Fruit fly (Drosophila melanogaster) whole organism, wandering third instar larva: ENCODE data around the gene CG10584.

Experiments
- Abd-B ChIP-seq: fragments of >200 bp; optimal IDR thresholded peaks from 2 replicates; lab custom pipeline; 2017; ENCODE audit warnings: missing biosample characterization, missing genetic modification characterization
- CG9705 ChIP-seq: fragments of 200-800 bp; sonication (Bioruptor generic); optimal IDR thresholded peaks from 2 replicates; lab custom pipeline; 2018; ENCODE audit warnings: missing biosample characterization, mild to moderate bottlenecking, missing genetic modification characterization
- CrebA ChIP-seq: fragments of 200-800 bp; sonication (Bioruptor generic); optimal IDR thresholded peaks from 2 replicates; lab custom pipeline; 2016; ENCODE audit warnings: missing biosample characterization, mild to moderate bottlenecking, missing genetic modification characterization, borderline replicate concordance
- Dfd ChIP-seq: fragments of >200 bp; optimal IDR thresholded peaks from 2 replicates; lab custom pipeline; 2017; ENCODE audit warnings: missing biosample characterization, missing genetic modification characterization
- Dif ChIP-seq: fragments of 200-275, 200-300 bp; sonication (Bioruptor generic); optimal IDR thresholded peaks from 2 replicates; lab custom pipeline; 2018; ENCODE audit warnings: missing biosample characterization, missing genetic modification characterization; ENCODE audit not compliant: partially characterized antibody
- GATAd ChIP-seq: sonication (Bioruptor generic); optimal IDR thresholded peaks from 2 replicates; lab custom pipeline; 2016; ENCODE audit warnings: missing biosample characterization, missing genetic modification characterization
- Hr78 ChIP-seq: fragments of >200 bp; optimal IDR thresholded peaks from 2 replicates; lab custom pipeline; 2017; ENCODE audit warnings: missing biosample characterization, missing genetic modification characterization
- Hr83 ChIP-seq: fragments of 200-300 bp; sonication (Bioruptor generic); optimal IDR thresholded peaks from 2 replicates; lab custom pipeline; 2016; ENCODE audit warnings: missing biosample characterization, mild to moderate bottlenecking, missing genetic modification characterization, moderate library complexity; ENCODE audit not compliant: poor library complexity, severe bottlenecking
- Jra ChIP-seq: sonication (Bioruptor generic); optimal IDR thresholded peaks from 2 replicates; lab custom pipeline; 2016; ENCODE audit warnings: missing biosample characterization, missing genetic modification characterization
- Mio ChIP-seq: sonication (Bioruptor generic); optimal IDR thresholded peaks from 2 replicates; lab custom pipeline; 2016; ENCODE audit warnings: missing biosample characterization, missing genetic modification characterization
- Myc ChIP-seq: fragments of >200 bp; optimal IDR thresholded peaks from 2 replicates; lab custom pipeline; 2017
- N ChIP-seq: fragments of >200 bp; optimal IDR thresholded peaks from 2 replicates; lab custom pipeline; 2018; ENCODE audit warnings: missing biosample characterization, missing external identifiers, missing genetic modification characterization
- OdsH ChIP-seq: fragments of 200-800 bp; sonication (Bioruptor generic); optimal IDR thresholded peaks from 2 replicates; lab custom pipeline; 2016; ENCODE audit warnings: missing biosample characterization, mild to moderate bottlenecking, missing genetic modification characterization
- Rel ChIP-seq, 2 experiments: fragments of 200-800 bp; sonication (Bioruptor generic) in 1 of 2; optimal IDR thresholded peaks; 2 replicates in 1 of 2; 3 replicates in 1 of 2; lab custom pipeline; 2016 to 2019; ENCODE audit warnings: mild to moderate bottlenecking in 2 of 2, missing biosample characterization in 2 of 2, missing genetic modification characterization in 2 of 2, moderate library complexity in 1 of 2
- Vsx2 ChIP-seq: fragments of 200-300, 225-300 bp; sonication (Bioruptor generic); optimal IDR thresholded peaks from 2 replicates; lab custom pipeline; 2018; ENCODE audit warnings: missing biosample characterization, missing genetic modification characterization; ENCODE audit not compliant: partially characterized antibody
- br ChIP-seq: fragments of 200-800 bp; sonication (Bioruptor generic); optimal IDR thresholded peaks from 2 replicates; lab custom pipeline; 2016; ENCODE audit warnings: missing biosample characterization, missing genetic modification characterization
- dl ChIP-seq, 2 experiments: fragments of 175-275, 200-275 bp in 1 of 2; fragments of 200-275 bp in 1 of 2; sonication (Bioruptor generic); optimal IDR thresholded peaks; lab custom pipeline; 2018; ENCODE audit warnings: mild to moderate bottlenecking in 2 of 2, missing biosample characterization in 2 of 2, missing genetic modification characterization in 2 of 2, moderate library complexity in 2 of 2; ENCODE audit not compliant: partially characterized antibody in 2 of 2, insufficient read depth in 1 of 2
- dmrt93B ChIP-seq: fragments of 200-800 bp; sonication (Bioruptor generic); optimal IDR thresholded peaks from 2 replicates; lab custom pipeline; 2018; ENCODE audit warnings: missing biosample characterization, mild to moderate bottlenecking, missing genetic modification characterization
- dsf ChIP-seq: sonication (Bioruptor generic); optimal IDR thresholded peaks from 2 replicates; lab custom pipeline; 2016; ENCODE audit warnings: missing biosample characterization, missing genetic modification characterization, borderline replicate concordance
- ey ChIP-seq: fragments of 200-800 bp; sonication (Bioruptor generic); optimal IDR thresholded peaks from 2 replicates; lab custom pipeline; 2016; ENCODE audit warnings: missing biosample characterization, missing genetic modification characterization
- foxo ChIP-seq, 2 experiments: fragments of 200-800 bp; sonication (Bioruptor generic); optimal IDR thresholded peaks; 2 replicates in 1 of 2; 3 replicates in 1 of 2; lab custom pipeline; 2016 to 2017; ENCODE audit warnings: missing biosample characterization in 2 of 2, missing genetic modification characterization in 2 of 2
- h ChIP-seq: fragments of 200-800 bp; sonication (Bioruptor generic); optimal IDR thresholded peaks from 3 replicates; lab custom pipeline; 2016; ENCODE audit warnings: missing biosample characterization, mild to moderate bottlenecking, missing genetic modification characterization
- jim ChIP-seq: fragments of 175-275, 200-325 bp; sonication (Bioruptor generic); optimal IDR thresholded peaks from 2 replicates; lab custom pipeline; 2016; ENCODE audit warnings: missing biosample characterization, mild to moderate bottlenecking, missing genetic modification characterization
- lola ChIP-seq: fragments of >200 bp; optimal IDR thresholded peaks from 2 replicates; lab custom pipeline; 2017; ENCODE audit warnings: missing biosample characterization, missing genetic modification characterization
- pan ChIP-seq: fragments of >200 bp; optimal IDR thresholded peaks from 2 replicates; lab custom pipeline; 2017
- psq ChIP-seq: fragments of 200-800 bp; sonication (Bioruptor generic); optimal IDR thresholded peaks from 3 replicates; lab custom pipeline; 2017; ENCODE audit warnings: missing biosample characterization, mild to moderate bottlenecking, missing genetic modification characterization, moderate library complexity
- rgr ChIP-seq: fragments of 200-800 bp; sonication (Bioruptor generic); optimal IDR thresholded peaks from 3 replicates; lab custom pipeline; 2016; ENCODE audit warnings: missing biosample characterization, mild to moderate bottlenecking, missing genetic modification characterization
- tai ChIP-seq: sonication (Bioruptor generic); optimal IDR thresholded peaks from 2 replicates; lab custom pipeline; 2016; ENCODE audit warnings: missing biosample characterization, missing genetic modification characterization
- usp ChIP-seq: fragments of >200 bp; optimal IDR thresholded peaks from 2 replicates; lab custom pipeline; 2017; ENCODE audit warnings: missing biosample characterization, missing genetic modification characterization
- woc ChIP-seq: sonication (Bioruptor generic); optimal IDR thresholded peaks from 2 replicates; lab custom pipeline; 2016; ENCODE audit warnings: missing biosample characterization, mild to moderate bottlenecking, missing genetic modification characterization

CG10584 gene

dm6 chr3L:21008899-21009298 lies 22.3 kb downstream of the CG10584 start:
- TF ChIP-seq lola (no peak), Rel (GFP tag; optimal IDR thresholded peaks at IDR 0.05; lab: Kevin White, UChicago) (no peak), Rel (tag; optimal IDR thresholded peaks at IDR 0.05; lab: Kevin White, UChicago) (peak; percentile 11), OdsH (GFP tag; lab: Kevin White, UChicago) (no peak), Vsx2 (GFP tag; lab: Kevin White, UChicago) (peak; percentile 58), dl (GFP tag; optimal IDR thresholded peaks at IDR 0.05; lab: Kevin White, UChicago; ENCODE audit: insufficient read depth in 1 of 2, partially characterized antibody in 2 of 2) (peak; percentile 84 to 94), Dif (GFP tag; lab: Kevin White, UChicago) (peak; percentile 94)
- TF ChIP-seq, all 38 proteins: peak for 4

- TF ChIP-seq tai: no peak
- TF ChIP-seq GATAd (GFP tag; lab: Kevin White, UChicago): no peak
- peak; percentile 26 for TF ChIP-seq ey
- peak; percentile 24 for TF ChIP-seq woc (GFP tag; lab: Kevin White, UChicago)
- peak; percentile 49 for TF ChIP-seq psq (GFP tag; lab: Kevin White, UChicago)
- TF ChIP-seq br (GFP tag; lab: Kevin White, UChicago): no peak
Observed at dm6 chr3L:21008255-21008815, 22.8 kb downstream of the CG10584 start.

- TF ChIP-seq Vsx2 (GFP tag; lab: Kevin White, UChicago) (no peak), psq (GFP tag; lab: Kevin White, UChicago) (peak; percentile 83), Hr83 (GFP tag; lab: Kevin White, UChicago) (no peak), br (GFP tag; lab: Kevin White, UChicago) (no peak)
Observed at dm6 chr3L:21007364-21008254, 23.6 kb downstream of the CG10584 start.

dm6 chr3L:20999639-21000038 lies 31.5 kb downstream of the CG10584 start:
- TF ChIP-seq Vsx2 (GFP tag; lab: Kevin White, UChicago) (no peak), woc (GFP tag; lab: Kevin White, UChicago) (no peak), Abd-B (no peak), jim (GFP tag; lab: Kevin White, UChicago) (no peak), CG9705 (GFP tag; lab: Kevin White, UChicago) (no peak), Mio (no peak), h (GFP tag; lab: Kevin White, UChicago) (no peak), CrebA (no peak), lola (no peak)

- no peak for TF ChIP-seq GATAd (GFP tag; lab: Kevin White, UChicago)
- no peak for TF ChIP-seq Myc (lab: Kevin White, UChicago)
- no peak for TF ChIP-seq Jra (GFP tag; lab: Kevin White, UChicago)
- TF ChIP-seq Hr83 (GFP tag; lab: Kevin White, UChicago): no peak
- TF ChIP-seq dmrt93B (GFP tag; lab: Kevin White, UChicago): no peak
- no peak for TF ChIP-seq usp (GFP tag; lab: Kevin White, UChicago)
- no peak for TF ChIP-seq tai
- no peak for TF ChIP-seq Dfd (GFP tag; lab: Kevin White, UChicago)
- no peak for TF ChIP-seq Hr78 (GFP tag; lab: Kevin White, UChicago)
- no peak for TF ChIP-seq rgr (GFP tag; lab: Kevin White, UChicago)
- no peak for TF ChIP-seq psq (GFP tag; lab: Kevin White, UChicago)
- no peak for TF ChIP-seq dsf
- no peak for TF ChIP-seq foxo (GFP tag; optimal IDR thresholded peaks at IDR 0.05; lab: Kevin White, UChicago)
- TF ChIP-seq Dif (GFP tag; lab: Kevin White, UChicago): no peak
- TF ChIP-seq N (GFP tag; lab: Kevin White, UChicago): no peak
- TF ChIP-seq pan: no peak
- TF ChIP-seq lola: no peak
- no peak for TF ChIP-seq CrebA
- no peak for TF ChIP-seq Rel (GFP tag; optimal IDR thresholded peaks at IDR 0.05; lab: Kevin White, UChicago)
- TF ChIP-seq Rel (tag; optimal IDR thresholded peaks at IDR 0.05; lab: Kevin White, UChicago): no peak
- no peak for TF ChIP-seq h (GFP tag; lab: Kevin White, UChicago)
- TF ChIP-seq, all 38 proteins: peak for 0
Observed at dm6 chr3L:20991373-20991772, 39.8 kb downstream of the CG10584 start, which contains the start of gene CG12984. TSS of gene CG12984 (plus strand) at chr3L:20991673.
